Fruit fly (Drosophila melanogaster): ENCODE results near the gene CG31115.

- no peak for TF ChIP-seq CG8478 (optimal IDR thresholded peaks at IDR 0.05)
- no peak for TF ChIP-seq CTCF (optimal IDR thresholded peaks at IDR 0.05)
These were observed 10.8 kb downstream of the CG31115 start, which contains the start of gene CG11790 for dm6 chr3R:25047504-25047903.

Measured in S2 (cell line).